Fruit fly (Drosophila melanogaster) whole organism, embryonic: ENCODE results near the gene bun.
A peak's percentile ranks its signal among the peaks of the same experiment; 100 is the strongest.

ENCODE experiments used
- Abd-B ChIP-seq: fragments of 200-800 bp; sonication (Bioruptor generic); optimal IDR thresholded peaks from 2 replicates; lab custom pipeline; 2018; ENCODE audit warnings: missing biosample characterization, mild to moderate bottlenecking, missing genetic modification characterization, moderate library complexity
- Adf1 ChIP-seq: fragments of 200-800 bp; sonication (Bioruptor generic); IDR thresholded peaks from 2 replicates; pipeline ENCODE4 v1.3.6; 2022; ENCODE audit warnings: missing biosample characterization, missing genetic modification characterization
- CG10654 ChIP-seq: fragments of 200-800 bp; sonication (Bioruptor generic); optimal IDR thresholded peaks from 2 replicates; lab custom pipeline; 2016; ENCODE audit warnings: missing biosample characterization, missing genetic modification characterization
- CG11085 ChIP-seq: fragments of 200-800 bp; sonication (Bioruptor generic); IDR thresholded peaks from 2 replicates; pipeline ENCODE4 v1.3.6; 2022; ENCODE audit warnings: missing biosample characterization, missing genetic modification characterization
- CG11695 ChIP-seq: fragments of 200-800 bp; sonication (Bioruptor generic); IDR thresholded peaks from 3 replicates; pipeline ENCODE4 v1.3.6; 2022; ENCODE audit warnings: missing biosample characterization, missing genetic modification characterization
- CG12104 ChIP-seq: fragments of 200-800 bp; sonication (Bioruptor generic); optimal IDR thresholded peaks from 3 replicates; lab custom pipeline; 2016; ENCODE audit warnings: missing biosample characterization, missing genetic modification characterization
- CG17385 ChIP-seq: fragments of 200-800 bp; sonication (Bioruptor generic); optimal IDR thresholded peaks from 3 replicates; lab custom pipeline; 2018; ENCODE audit warnings: missing biosample characterization, mild to moderate bottlenecking, missing genetic modification characterization
- CG17829 ChIP-seq: fragments of 200-800 bp; optimal IDR thresholded peaks from 2 replicates; lab custom pipeline; 2019; ENCODE audit warnings: missing biosample characterization, mild to moderate bottlenecking, missing genetic modification characterization, moderate library complexity
- CG2116 ChIP-seq: fragments of 200-800 bp; sonication (Bioruptor generic); optimal IDR thresholded peaks from 3 replicates; lab custom pipeline; 2018; ENCODE audit warnings: missing biosample characterization, mild to moderate bottlenecking, missing genetic modification characterization
- CG2199 ChIP-seq: fragments of 200-800 bp; sonication (Bioruptor generic); IDR thresholded peaks from 3 replicates; pipeline ENCODE4 v1.3.6; 2022; ENCODE audit warnings: missing biosample characterization, missing genetic modification characterization
- CG30020 ChIP-seq: fragments of 200-800 bp; optimal IDR thresholded peaks from 2 replicates; lab custom pipeline; 2019; ENCODE audit warnings: missing biosample characterization, mild to moderate bottlenecking, missing genetic modification characterization, moderate library complexity
- CG30403 ChIP-seq: fragments of 200-800 bp; sonication (Bioruptor generic); optimal IDR thresholded peaks from 3 replicates; lab custom pipeline; 2016; ENCODE audit warnings: missing biosample characterization, missing genetic modification characterization
- CG32532 ChIP-seq: fragments of 200-800 bp; sonication (Bioruptor generic); IDR thresholded peaks from 2 replicates; pipeline ENCODE4 v1.3.6; 2022; ENCODE audit warnings: missing biosample characterization, missing genetic modification characterization
- CG34224 ChIP-seq: fragments of 200-800 bp; sonication (Bioruptor generic); IDR thresholded peaks from 3 replicates; pipeline ENCODE4 v1.3.6; 2022; ENCODE audit warnings: missing biosample characterization, missing genetic modification characterization; ENCODE audit not compliant: partially characterized antibody
- CG34376 ChIP-seq: fragments of 200-800 bp; sonication (Bioruptor generic); optimal IDR thresholded peaks from 2 replicates; lab custom pipeline; 2018; ENCODE audit warnings: missing biosample characterization, mild to moderate bottlenecking, missing genetic modification characterization
- CG4854 ChIP-seq: fragments of 200-800 bp; sonication (Bioruptor generic); optimal IDR thresholded peaks from 2 replicates; lab custom pipeline; 2016; ENCODE audit warnings: missing biosample characterization, missing genetic modification characterization, inconsistent platforms
- CG6765 ChIP-seq: fragments of 200-800 bp; sonication (Bioruptor generic); optimal IDR thresholded peaks from 3 replicates; lab custom pipeline; 2017; ENCODE audit warnings: missing biosample characterization, mild to moderate bottlenecking, missing genetic modification characterization
- CG8281 ChIP-seq: fragments of 200-800 bp; sonication (Bioruptor generic); optimal IDR thresholded peaks from 2 replicates; lab custom pipeline; 2018; ENCODE audit warnings: missing biosample characterization, mild to moderate bottlenecking, missing genetic modification characterization, moderate library complexity
- CG8765 ChIP-seq: fragments of 200-800 bp; sonication (Bioruptor generic); IDR thresholded peaks from 2 replicates; pipeline ENCODE4 v1.3.6; 2022; ENCODE audit warnings: missing biosample characterization, missing genetic modification characterization
- CG9437 ChIP-seq: fragments of 200-800 bp; sonication (Bioruptor generic); optimal IDR thresholded peaks from 2 replicates; lab custom pipeline; 2018; ENCODE audit warnings: missing biosample characterization, mild to moderate bottlenecking, missing genetic modification characterization
- CoRest ChIP-seq: fragments of 200-800 bp; sonication (Bioruptor generic); optimal IDR thresholded peaks from 3 replicates; lab custom pipeline; 2018; ENCODE audit warnings: missing biosample characterization, mild to moderate bottlenecking, missing genetic modification characterization, moderate library complexity
- Dll ChIP-seq: fragments of 200-800 bp; sonication (Bioruptor generic); IDR thresholded peaks from 4 replicates; pipeline ENCODE4 v1.3.6; 2022; ENCODE audit warnings: missing biosample characterization, missing genetic modification characterization; ENCODE audit not compliant: partially characterized antibody
- Gug ChIP-seq: fragments of 200-800 bp; sonication (Bioruptor generic); IDR thresholded peaks from 4 replicates; pipeline ENCODE4 v1.3.6; 2022; ENCODE audit warnings: missing biosample characterization, missing genetic modification characterization
- Hand ChIP-seq: fragments of 200-800 bp; sonication (Bioruptor generic); optimal IDR thresholded peaks from 2 replicates; lab custom pipeline; 2017; ENCODE audit warnings: mild to moderate bottlenecking, missing biosample characterization, missing genetic modification reagents, missing genetic modification characterization
- Hmx ChIP-seq: fragments of 200-800 bp; sonication (Bioruptor generic); optimal IDR thresholded peaks from 2 replicates; lab custom pipeline; 2016; ENCODE audit warnings: missing biosample characterization, missing genetic modification characterization
- Lim3 ChIP-seq: fragments of 200-800 bp; sonication (Bioruptor generic); IDR thresholded peaks from 2 replicates; pipeline ENCODE4 v1.3.6; 2022; ENCODE audit warnings: missing biosample characterization, missing genetic modification characterization
- TFAM ChIP-seq: fragments of 200-800 bp; sonication (Bioruptor generic); optimal IDR thresholded peaks from 2 replicates; lab custom pipeline; 2017; ENCODE audit warnings: missing biosample characterization, missing genetic modification characterization, inconsistent platforms
- ara ChIP-seq: fragments of 200-800 bp; sonication (Bioruptor generic); IDR thresholded peaks from 2 replicates; pipeline ENCODE4 v1.3.6; 2022; ENCODE audit warnings: missing biosample characterization, missing genetic modification characterization
- cato ChIP-seq: fragments of 200-800 bp; sonication (Bioruptor generic); optimal IDR thresholded peaks from 2 replicates; lab custom pipeline; 2016; ENCODE audit warnings: missing biosample characterization, missing genetic modification characterization, borderline replicate concordance
- corto ChIP-seq: fragments of 200-800 bp; sonication (Bioruptor generic); optimal IDR thresholded peaks from 2 replicates; lab custom pipeline; 2016; ENCODE audit warnings: missing biosample characterization, mild to moderate bottlenecking, missing genetic modification characterization, moderate library complexity
- fd96Cb ChIP-seq: fragments of 200-800 bp; sonication (Bioruptor generic); optimal IDR thresholded peaks from 2 replicates; lab custom pipeline; 2018; ENCODE audit warnings: missing biosample characterization, mild to moderate bottlenecking, missing genetic modification characterization, moderate library complexity
- grn ChIP-seq: fragments of 200-800 bp; sonication (Bioruptor generic); optimal IDR thresholded peaks from 3 replicates; lab custom pipeline; 2017; ENCODE audit warnings: missing biosample characterization, missing genetic modification characterization
- kah ChIP-seq: fragments of 200-800 bp; sonication (Bioruptor generic); optimal IDR thresholded peaks from 2 replicates; lab custom pipeline; 2018; ENCODE audit warnings: missing biosample characterization, mild to moderate bottlenecking, missing genetic modification characterization
- kni ChIP-seq: fragments of 200-800 bp; sonication (Bioruptor generic); optimal IDR thresholded peaks from 3 replicates; lab custom pipeline; 2017; ENCODE audit warnings: mild to moderate bottlenecking, missing biosample characterization, missing genetic modification reagents, missing genetic modification characterization
- lov ChIP-seq, 2 experiments: fragments of 200-800 bp in 1 of 2; fragments of >200 bp in 1 of 2; sonication (Bioruptor generic) in 1 of 2; IDR thresholded peaks in 1 of 2; optimal IDR thresholded peaks in 1 of 2; 2 replicates in 1 of 2; 3 replicates in 1 of 2; pipeline versions ENCODE4 v1.3.6 to Lab custom; 2017 to 2022; ENCODE audit warnings: missing biosample characterization in 1 of 2, missing genetic modification characterization in 1 of 2
- mam ChIP-seq: fragments of 200-800 bp; sonication (Bioruptor generic); optimal IDR thresholded peaks from 3 replicates; lab custom pipeline; 2016; ENCODE audit warnings: missing biosample characterization, missing genetic modification characterization
- peb ChIP-seq: fragments of 200-800 bp; sonication (Bioruptor generic); IDR thresholded peaks from 2 replicates; pipeline ENCODE4 v1.3.6; 2022; ENCODE audit warnings: missing biosample characterization, missing genetic modification characterization
- prd ChIP-seq, 3 experiments: fragments of >200 bp in 2 of 3; fragments of 200-800 bp in 1 of 3; sonication (Bioruptor generic) in 1 of 3; optimal IDR thresholded peaks in 2 of 3; IDR thresholded peaks in 1 of 3; 2 replicates in 2 of 3; 3 replicates in 1 of 3; pipeline versions ENCODE4 v1.3.6 to Lab custom; 2017 to 2022; ENCODE audit warnings: missing biosample characterization in 1 of 3, missing genetic modification characterization in 1 of 3
- pros ChIP-seq: fragments of 200-800 bp; sonication (Bioruptor generic); optimal IDR thresholded peaks from 3 replicates; lab custom pipeline; 2019; ENCODE audit warnings: missing biosample characterization, mild to moderate bottlenecking, missing genetic modification characterization, moderate library complexity
- pum ChIP-seq: fragments of 200-800 bp; sonication (Bioruptor generic); optimal IDR thresholded peaks from 2 replicates; lab custom pipeline; 2016; ENCODE audit warnings: missing biosample characterization, missing genetic modification characterization
- sc ChIP-seq, 3 experiments: fragments of >200 bp in 2 of 3; fragments of 200-800 bp in 1 of 3; sonication (Bioruptor generic) in 1 of 3; optimal IDR thresholded peaks; 2 replicates in 2 of 3; 3 replicates in 1 of 3; lab custom pipeline; 2017; ENCODE audit warnings: mild to moderate bottlenecking in 1 of 3, missing biosample characterization in 1 of 3, missing genetic modification characterization in 1 of 3, missing genetic modification reagents in 1 of 3
- schlank ChIP-seq: fragments of 200-800 bp; sonication (Bioruptor generic); optimal IDR thresholded peaks from 2 replicates; lab custom pipeline; 2018; ENCODE audit warnings: missing biosample characterization, mild to moderate bottlenecking, missing genetic modification characterization
- seq ChIP-seq: fragments of 200-800 bp; sonication (Bioruptor generic); IDR thresholded peaks from 2 replicates; pipeline ENCODE4 v1.3.6; 2022; ENCODE audit warnings: missing biosample characterization, missing genetic modification characterization
- sqz ChIP-seq: fragments of 200-800 bp; sonication (Bioruptor generic); optimal IDR thresholded peaks from 3 replicates; lab custom pipeline; 2018; ENCODE audit warnings: missing biosample characterization, mild to moderate bottlenecking, missing genetic modification characterization
- vvl ChIP-seq: fragments of 200-800 bp; sonication (Bioruptor generic); IDR thresholded peaks from 2 replicates; pipeline ENCODE4 v1.3.6; 2022; ENCODE audit warnings: missing biosample characterization, missing genetic modification characterization
- yki ChIP-seq: fragments of >200 bp; optimal IDR thresholded peaks from 3 replicates; lab custom pipeline; 2018

bun gene

dm6 chr2L:12460767-12461739, 85.4 kb downstream of the bun start (continued):
- TF ChIP-seq TFAM (GFP tag; lab: Kevin White, UChicago) = no peak
- TF ChIP-seq schlank (tag; lab: Kevin White, UChicago) = peak; percentile 83
- peak; percentile 74 for TF ChIP-seq pros (GFP tag; lab: Kevin White, UChicago)
- peak; percentile 13 for TF ChIP-seq CG30020 (tag; lab: Kevin White, UChicago)
- peak; percentile 70 for TF ChIP-seq CG17385
- no peak for TF ChIP-seq prd (optimal IDR thresholded peaks at IDR 0.05; lab: Kevin White, UChicago)
- peak; percentile 18; the same call in 1 of the 3 replicates for TF ChIP-seq prd (GFP tag; IDR thresholded peaks at IDR 0.05; lab: Robert Waterston, UW)
- peak; percentile 99 for TF ChIP-seq yki (lab: Kevin White, UChicago)
- TF ChIP-seq CG17829 = peak; percentile 41
- peak; percentile 35; the same call in 1 of the 2 replicates for TF ChIP-seq Adf1
- no peak for TF ChIP-seq Lim3 (GFP tag; lab: Robert Waterston, UW)
- peak; percentile 61 for TF ChIP-seq corto (GFP tag; lab: Kevin White, UChicago)
- peak; percentile 71; the same call in 1 of the 2 replicates for TF ChIP-seq seq (GFP tag; lab: Robert Waterston, UW)
- no peak for TF ChIP-seq Abd-B
- no peak for TF ChIP-seq mam (GFP tag; lab: Kevin White, UChicago)
- TF ChIP-seq Dll (GFP tag; lab: Robert Waterston, UW) = 0 out of 4 replicates have a peak, but pooled peaks have one; percentile 43
- no peak for TF ChIP-seq CG30403
- no peak for TF ChIP-seq CG4854 (GFP tag; lab: Kevin White, UChicago)
- TF ChIP-seq Gug = no peak
- no peak for TF ChIP-seq CG9437 (GFP tag; lab: Kevin White, UChicago)
- peak; percentile 55 for TF ChIP-seq CG2116
- peak; percentile 28 for TF ChIP-seq CoRest (tag; lab: Kevin White, UChicago)
- TF ChIP-seq fd96Cb (tag; lab: Kevin White, UChicago) = no peak
- TF ChIP-seq CG8765 (GFP tag; lab: Robert Waterston, UW) = no peak
- TF ChIP-seq CG34224 (GFP tag; lab: Robert Waterston, UW) = peak; percentile 46; the same call in 2 of the 3 replicates
- TF ChIP-seq Hmx (GFP tag; lab: Kevin White, UChicago) = no peak
- TF ChIP-seq sc (optimal IDR thresholded peaks at IDR 0.05; lab: Kevin White, UChicago) = no peak
- TF ChIP-seq sc (GFP tag; optimal IDR thresholded peaks at IDR 0.05; lab: Kevin White, UChicago) = peak; percentile 13
- peak; percentile 87 for TF ChIP-seq Hand (GFP tag; lab: Kevin White, UChicago)
- peak; percentile 35 for TF ChIP-seq grn (GFP tag; lab: Kevin White, UChicago)
- peak; percentile 46; the same call in 1 of the 3 replicates for TF ChIP-seq CG11695 (GFP tag; lab: Robert Waterston, UW)
- no peak for TF ChIP-seq pum (GFP tag; lab: Kevin White, UChicago)
- peak; percentile 78 for TF ChIP-seq kah (GFP tag; lab: Kevin White, UChicago)
- TF ChIP-seq CG12104 (GFP tag; lab: Kevin White, UChicago) = peak; percentile 28
- peak; percentile 79 for TF ChIP-seq CG32532 (GFP tag; lab: Robert Waterston, UW)
- TF ChIP-seq CG6765 (GFP tag; lab: Kevin White, UChicago) = peak; percentile 87
- no peak for TF ChIP-seq lov (optimal IDR thresholded peaks at IDR 0.05; lab: Kevin White, UChicago)
- TF ChIP-seq lov (GFP tag; IDR thresholded peaks at IDR 0.05; lab: Robert Waterston, UW) = no peak
- TF ChIP-seq CG34376 (GFP tag; lab: Kevin White, UChicago) = peak; percentile 94
- peak; percentile 2 for TF ChIP-seq CG10654 (GFP tag; lab: Kevin White, UChicago)
- TF ChIP-seq CG2199 (GFP tag; lab: Robert Waterston, UW) = peak; percentile 87; the same call in 2 of the 3 replicates
- TF ChIP-seq ara (GFP tag; lab: Robert Waterston, UW) = peak; percentile 48; the same call in 1 of the 2 replicates
- peak; percentile 36 for TF ChIP-seq CG8281 (tag; lab: Kevin White, UChicago)
- peak; percentile 68; the same call in 1 of the 2 replicates for TF ChIP-seq vvl (GFP tag; lab: Robert Waterston, UW)
- TF ChIP-seq cato = no peak
- no peak for TF ChIP-seq CG11085 (GFP tag; lab: Robert Waterston, UW)
- no peak for TF ChIP-seq peb (GFP tag; lab: Robert Waterston, UW)
- peak; percentile 82 for TF ChIP-seq kni (GFP tag; lab: Kevin White, UChicago)
- TF ChIP-seq sqz (GFP tag; lab: Kevin White, UChicago) = peak; percentile 92
